Worm (Caenorhabditis elegans) whole organism, midembryonic: ENCODE measurements around the gene srg-29.

ENCODE experiments used
- T22C8.4 ChIP-seq: fragments of 200-800 bp; sonication (Bioruptor generic); IDR thresholded peaks from 2 replicates; pipeline ENCODE4 v1.3.6; 2022; ENCODE audit warnings: missing genetic modification characterization, missing compliant biosample characterization
- flt-1 ChIP-seq: fragments of 200-800 bp; sonication (Bioruptor generic); IDR thresholded peaks from 2 replicates; pipeline ENCODE4 v1.3.6; 2022; ENCODE audit warnings: missing genetic modification characterization, missing compliant biosample characterization

- TF ChIP-seq T22C8.4 (GFP tag; lab: Robert Waterston, UW): no peak
- no peak for TF ChIP-seq flt-1 (GFP tag; lab: Robert Waterston, UW)
These were observed 25.2 kb downstream of the srg-29 start for ce11 chrV:5362220-5362619.
